Worm (Caenorhabditis elegans) whole organism, L3 larva: ENCODE results near the gene cka-1.
A peak's percentile ranks its signal among the peaks of the same experiment; 100 is the strongest.

Experiments
- R02D3.7 ChIP-seq: fragments of 150-350 bp; optimal IDR thresholded peaks from 2 replicates; lab custom pipeline; 2014; ENCODE audit warnings: missing biosample characterization, missing genetic modification characterization
- ZK546.5 ChIP-seq: sonication (generic microtip); optimal IDR thresholded peaks from 2 replicates; lab custom pipeline; 2017; ENCODE audit warnings: missing biosample characterization, missing genetic modification characterization
- ama-1 ChIP-seq: fragments of 150-350 bp; optimal IDR thresholded peaks from 2 replicates; lab custom pipeline; 2018
- ceh-16 ChIP-seq: sonication (generic microtip); optimal IDR thresholded peaks from 2 replicates; lab custom pipeline; 2017; ENCODE audit warnings: missing biosample characterization, missing genetic modification characterization
- ceh-28 ChIP-seq: fragments of 150-350 bp; optimal IDR thresholded peaks from 2 replicates; lab custom pipeline; 2014; ENCODE audit warnings: missing biosample characterization, missing genetic modification reagents, missing genetic modification characterization
- ceh-82 ChIP-seq: fragments of 150-350 bp; optimal IDR thresholded peaks from 2 replicates; lab custom pipeline; 2014; ENCODE audit warnings: missing biosample characterization, missing genetic modification characterization
- daf-12 ChIP-seq: fragments of 150-350 bp; optimal IDR thresholded peaks from 2 replicates; lab custom pipeline; 2014; ENCODE audit warnings: missing biosample characterization, missing genetic modification reagents, missing genetic modification characterization
- egl-5 ChIP-seq: fragments of 150-350 bp; optimal IDR thresholded peaks from 2 replicates; lab custom pipeline; 2017; ENCODE audit warnings: missing biosample characterization, missing genetic modification reagents, missing genetic modification characterization, inconsistent platforms
- elt-2 ChIP-seq: sonication (generic microtip); optimal IDR thresholded peaks from 2 replicates; lab custom pipeline; 2016; ENCODE audit warnings: missing genetic modification reagents, mild to moderate bottlenecking, missing genetic modification characterization, missing compliant biosample characterization
- elt-3 ChIP-seq, 3 experiments: fragments of 150-350 bp in 1 of 3; sonication (generic microtip) in 2 of 3; optimal IDR thresholded peaks; 2 replicates in 2 of 3; 4 replicates in 1 of 3; lab custom pipeline; 2014 to 2017; ENCODE audit warnings: missing biosample characterization in 3 of 3, missing genetic modification characterization in 3 of 3
- eor-1 ChIP-seq, 2 experiments: fragments of 150-350 bp; optimal IDR thresholded peaks; 2 replicates each; lab custom pipeline; 2014 to 2018; ENCODE audit warnings: missing biosample characterization in 2 of 2, missing genetic modification characterization in 2 of 2
- fos-1 ChIP-seq: fragments of 150-350 bp; optimal IDR thresholded peaks from 2 replicates; lab custom pipeline; 2014; ENCODE audit warnings: missing biosample characterization, missing genetic modification characterization
- jun-1 ChIP-seq: fragments of 150-350 bp; optimal IDR thresholded peaks from 2 replicates; lab custom pipeline; 2014; ENCODE audit warnings: missing biosample characterization, missing genetic modification reagents, missing genetic modification characterization
- lin-15B ChIP-seq: fragments of 150-350 bp; optimal IDR thresholded peaks from 2 replicates; lab custom pipeline; 2014; ENCODE audit warnings: missing biosample characterization, missing genetic modification characterization
- lsy-12 ChIP-seq: sonication (generic microtip); optimal IDR thresholded peaks from 2 replicates; lab custom pipeline; 2016; ENCODE audit warnings: mild to moderate bottlenecking, missing genetic modification characterization, missing compliant biosample characterization
- mml-1 ChIP-seq: fragments of 150-350 bp; sonication (generic microtip); optimal IDR thresholded peaks from 3 replicates; lab custom pipeline; 2014; ENCODE audit warnings: missing biosample characterization, missing genetic modification characterization
- nfya-1 ChIP-seq: sonication (generic microtip); optimal IDR thresholded peaks from 2 replicates; lab custom pipeline; 2017; ENCODE audit warnings: missing genetic modification characterization, mild to moderate bottlenecking, missing compliant biosample characterization, antibody characterized with exemption, moderate library complexity; ENCODE audit not compliant: insufficient read depth
- nhr-11 ChIP-seq: fragments of 150-350 bp; optimal IDR thresholded peaks from 2 replicates; lab custom pipeline; 2014; ENCODE audit warnings: missing biosample characterization, missing genetic modification characterization
- nhr-12 ChIP-seq: fragments of 150-350 bp; optimal IDR thresholded peaks from 2 replicates; lab custom pipeline; 2014; ENCODE audit warnings: missing biosample characterization, missing genetic modification characterization
- nhr-23 ChIP-seq: fragments of 150-350 bp; optimal IDR thresholded peaks from 2 replicates; lab custom pipeline; 2014; ENCODE audit warnings: missing biosample characterization, missing genetic modification reagents, missing genetic modification characterization
- nhr-237 ChIP-seq: fragments of 150-350 bp; optimal IDR thresholded peaks from 2 replicates; lab custom pipeline; 2014; ENCODE audit warnings: missing biosample characterization, missing genetic modification characterization
- nhr-25 ChIP-seq: sonication (generic microtip); optimal IDR thresholded peaks from 2 replicates; lab custom pipeline; 2017; ENCODE audit warnings: missing biosample characterization, missing genetic modification characterization
- nhr-28 ChIP-seq: fragments of 150-350 bp; optimal IDR thresholded peaks from 2 replicates; lab custom pipeline; 2014; ENCODE audit warnings: missing biosample characterization, missing genetic modification characterization
- nhr-43 ChIP-seq: sonication (generic microtip); optimal IDR thresholded peaks from 2 replicates; lab custom pipeline; 2016; ENCODE audit warnings: mild to moderate bottlenecking, missing genetic modification characterization, missing compliant biosample characterization; ENCODE audit not compliant: poor library complexity, severe bottlenecking
- nhr-76 ChIP-seq: fragments of 150-350 bp; sonication (generic microtip); optimal IDR thresholded peaks from 5 replicates; lab custom pipeline; 2014; ENCODE audit warnings: missing biosample characterization, missing genetic modification characterization
- nhr-77 ChIP-seq: fragments of 150-350 bp; optimal IDR thresholded peaks from 2 replicates; lab custom pipeline; 2014; ENCODE audit warnings: missing biosample characterization, missing genetic modification characterization
- pha-4 ChIP-seq: fragments of 150-350 bp; optimal IDR thresholded peaks from 2 replicates; lab custom pipeline; 2014; ENCODE audit warnings: missing biosample characterization, missing genetic modification reagents, missing genetic modification characterization
- pqm-1 ChIP-seq: fragments of 150-350 bp; optimal IDR thresholded peaks from 2 replicates; lab custom pipeline; 2017; ENCODE audit warnings: missing biosample characterization, missing genetic modification characterization, inconsistent platforms
- sea-2 ChIP-seq: fragments of 150-350 bp; sonication (generic microtip); optimal IDR thresholded peaks from 4 replicates; lab custom pipeline; 2014; ENCODE audit warnings: missing biosample characterization, missing genetic modification reagents, missing genetic modification characterization
- skn-1 ChIP-seq: fragments of 150-350 bp; optimal IDR thresholded peaks from 2 replicates; lab custom pipeline; 2014; ENCODE audit warnings: missing biosample characterization, missing genetic modification characterization
- snpc-4 ChIP-seq: fragments of 150-350 bp; optimal IDR thresholded peaks from 2 replicates; lab custom pipeline; 2014; ENCODE audit warnings: missing biosample characterization, missing genetic modification characterization
- unc-39 ChIP-seq: sonication (generic microtip); optimal IDR thresholded peaks from 4 replicates; lab custom pipeline; 2017; ENCODE audit warnings: missing biosample characterization, missing genetic modification characterization
- unc-62 ChIP-seq: fragments of 150-350 bp; sonication (generic microtip); optimal IDR thresholded peaks from 4 replicates; lab custom pipeline; 2014; ENCODE audit warnings: missing biosample characterization, missing genetic modification reagents, missing genetic modification characterization
- zag-1 ChIP-seq: fragments of 150-350 bp; optimal IDR thresholded peaks from 2 replicates; lab custom pipeline; 2014; ENCODE audit warnings: missing biosample characterization, missing genetic modification characterization
- ztf-4 ChIP-seq: fragments of 150-350 bp; optimal IDR thresholded peaks from 2 replicates; lab custom pipeline; 2014; ENCODE audit warnings: missing biosample characterization, missing genetic modification characterization

The cka-1 gene

DNA sequence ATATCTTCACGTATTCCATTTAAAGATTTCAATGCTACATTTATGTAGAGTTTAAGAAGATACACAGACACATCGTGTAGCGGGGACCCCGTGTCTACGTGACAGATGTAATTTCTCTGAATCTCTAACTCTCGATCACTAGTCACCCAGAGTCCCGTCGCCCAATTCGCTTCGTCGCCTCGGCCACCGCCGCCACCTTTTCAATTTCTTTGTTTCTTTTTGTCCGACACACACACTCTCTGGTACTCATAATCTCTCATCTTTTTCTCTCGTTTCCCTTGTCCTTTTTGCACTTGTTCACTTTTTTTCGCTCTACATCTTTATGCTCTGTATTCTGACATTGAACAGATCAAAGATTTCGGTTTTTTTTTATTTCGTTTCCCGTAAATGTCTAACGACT lies 19.0 kb downstream of the cka-1 start (continued):
- TF ChIP-seq unc-62 (GFP tag; lab: Kevin White, UChicago) (no peak), fos-1 (tag; lab: Kevin White, UChicago) (no peak), ceh-16 (tag; lab: Kevin White, UChicago) (no peak), nfya-1 (tag; lab: Kevin White, UChicago) (peak; percentile 79), nhr-43 (tag; lab: Kevin White, UChicago) (peak; percentile 57), ztf-4 (tag; lab: Kevin White, UChicago) (no peak), zag-1 (no peak), ceh-82 (tag; lab: Kevin White, UChicago) (no peak), nhr-76 (tag; lab: Kevin White, UChicago) (no peak), mml-1 (tag; lab: Kevin White, UChicago) (no peak), nhr-23 (peak; percentile 82), daf-12 (tag; lab: Kevin White, UChicago) (no peak), elt-2 (tag; lab: Kevin White, UChicago) (peak; percentile 77), nhr-237 (no peak)

- TF ChIP-seq ceh-28 (tag; lab: Kevin White, UChicago) (no peak), egl-5 (tag; lab: Kevin White, UChicago) (no peak), jun-1 (tag; lab: Kevin White, UChicago) (no peak), skn-1 (tag; lab: Kevin White, UChicago) (peak; percentile 15)
Observed at ce11 chrIV:9717844-9718243, 19.6 kb downstream of the cka-1 start.

- TF ChIP-seq eor-1 (tag; optimal IDR thresholded peaks at IDR 0.05; lab: Kevin White, UChicago) (no peak), snpc-4 (tag; lab: Kevin White, UChicago) (peak; percentile 23), nhr-77 (tag; lab: Kevin White, UChicago) (no peak), jun-1 (tag; lab: Kevin White, UChicago) (no peak), elt-2 (tag; lab: Kevin White, UChicago) (peak; percentile 76), nhr-23 (peak; percentile 49), sea-2 (GFP tag; lab: Kevin White, UChicago) (no peak), egl-5 (tag; lab: Kevin White, UChicago) (no peak), pqm-1 (tag; lab: Kevin White, UChicago) (peak; percentile 72), nhr-12 (tag; lab: Kevin White, UChicago) (no peak), ama-1 (lab: Kevin White, UChicago) (no peak), ztf-4 (tag; lab: Kevin White, UChicago) (no peak), lin-15B (tag; lab: Kevin White, UChicago) (no peak), skn-1 (tag; lab: Kevin White, UChicago) (peak; percentile 97), ZK546.5 (tag; lab: Kevin White, UChicago) (no peak), nhr-25 (tag; lab: Kevin White, UChicago) (peak; percentile 36), ceh-28 (tag; lab: Kevin White, UChicago) (peak; percentile 59), nhr-28 (tag; lab: Kevin White, UChicago) (no peak), pha-4 (tag; lab: Kevin White, UChicago) (peak; percentile 59), lsy-12 (tag; lab: Kevin White, UChicago) (no peak)
Observed at ce11 chrIV:9716490-9716889, 20.9 kb downstream of the cka-1 start.

DNA sequence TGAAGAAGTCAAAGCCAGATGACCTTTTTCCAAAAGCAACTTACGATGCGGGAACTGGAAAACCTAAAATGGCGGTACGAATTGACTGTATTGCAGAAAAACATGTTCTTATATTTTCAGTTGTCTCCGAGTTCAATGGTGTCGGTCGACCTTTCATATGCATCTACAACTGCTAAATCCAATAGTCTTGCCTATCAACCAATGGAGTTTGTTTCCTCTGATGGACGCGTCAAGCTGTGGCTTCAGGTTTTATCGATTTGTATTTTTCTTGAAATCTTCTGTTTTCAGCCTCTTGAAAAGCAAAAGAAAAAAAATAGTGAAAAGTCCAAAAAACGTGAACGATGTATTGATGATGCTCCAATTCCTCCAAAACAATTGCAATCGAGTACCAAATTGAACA lies 23.2 kb downstream of the cka-1 start:
- TF ChIP-seq unc-39 (no peak), snpc-4 (tag; lab: Kevin White, UChicago) (no peak), R02D3.7 (tag; lab: Kevin White, UChicago) (no peak), nhr-43 (tag; lab: Kevin White, UChicago) (no peak), nhr-237 (no peak), elt-3 (tag; optimal IDR thresholded peaks at IDR 0.05; lab: Kevin White, UChicago) (no peak), egl-5 (tag; lab: Kevin White, UChicago) (no peak), mml-1 (tag; lab: Kevin White, UChicago) (no peak), ZK546.5 (tag; lab: Kevin White, UChicago) (no peak), nhr-11 (tag; lab: Kevin White, UChicago) (no peak), sea-2 (GFP tag; lab: Kevin White, UChicago) (no peak)
